Fruit fly (Drosophila melanogaster): Measurements from ENCODE around the gene Prps.

Gene Prps

dm6 chr3L:9744060-9744549, 47.6 kb upstream of the Prps start (continued):
- TF ChIP-seq BEAF-32 (GFP tag; optimal IDR thresholded peaks at IDR 0.05) = no peak
- TF ChIP-seq CG4404 (GFP tag; IDR thresholded peaks at IDR 0.05) = peak; percentile 69
- peak; percentile 86 for TF ChIP-seq CG8388 (GFP tag; optimal IDR thresholded peaks at IDR 0.05)
- TF ChIP-seq pzg (GFP tag; optimal IDR thresholded peaks at IDR 0.05) = no peak
- TF ChIP-seq CG7745 (tag; optimal IDR thresholded peaks at IDR 0.05) = no peak
- peak; percentile 10 for TF ChIP-seq Atf3 (GFP tag; optimal IDR thresholded peaks at IDR 0.05)
- TF ChIP-seq CG2120 (GFP tag; optimal IDR thresholded peaks at IDR 0.05) = peak; percentile 70
- peak; percentile 87 for TF ChIP-seq stc (GFP tag; IDR thresholded peaks at IDR 0.05)
- peak; percentile 87 for TF ChIP-seq CG31388 (GFP tag; optimal IDR thresholded peaks at IDR 0.05)
- peak; percentile 80 for TF ChIP-seq CG12659 (GFP tag; optimal IDR thresholded peaks at IDR 0.05)
- no peak for TF ChIP-seq Dll (GFP tag; IDR thresholded peaks at IDR 0.05; ENCODE audit: partially characterized antibody)
- TF ChIP-seq CG17186 (GFP tag; optimal IDR thresholded peaks at IDR 0.05) = peak; percentile 81
- peak; percentile 86 for TF ChIP-seq CG6683 (GFP tag; optimal IDR thresholded peaks at IDR 0.05)
- no peak for TF ChIP-seq lov (optimal IDR thresholded peaks at IDR 0.05)
- TF ChIP-seq lov (GFP tag; IDR thresholded peaks at IDR 0.05) = 0 out of 3 replicates have a peak, but pooled peaks have one; percentile 35
- peak; percentile 89 for TF ChIP-seq CG18599 (GFP tag; optimal IDR thresholded peaks at IDR 0.05)
- TF ChIP-seq Dad (GFP tag; optimal IDR thresholded peaks at IDR 0.05) = peak; percentile 51
- TF ChIP-seq CG12769 (tag; optimal IDR thresholded peaks at IDR 0.05) = no peak
- peak; percentile 81 for TF ChIP-seq CG12391 (tag; optimal IDR thresholded peaks at IDR 0.05)
- TF ChIP-seq Fer3 (tag; optimal IDR thresholded peaks at IDR 0.05) = peak; percentile 83
- TF ChIP-seq CG16779 (GFP tag; IDR thresholded peaks at IDR 0.05) = 0 out of 2 replicates have a peak, but pooled peaks have one; percentile 42
- 0 out of 2 replicates have a peak, but pooled peaks have one; percentile 5 for TF ChIP-seq aop (GFP tag; IDR thresholded peaks at IDR 0.05)
- TF ChIP-seq lbe (GFP tag; optimal IDR thresholded peaks at IDR 0.05) = peak; percentile 75
- no peak for TF ChIP-seq Trl (optimal IDR thresholded peaks at IDR 0.05)
- TF ChIP-seq Trl (GFP tag; optimal IDR thresholded peaks at IDR 0.05) = peak; percentile 82
- peak; percentile 52; the same call in 1 of the 2 replicates for TF ChIP-seq NFAT (GFP tag; IDR thresholded peaks at IDR 0.05)
- TF ChIP-seq B-H2 (GFP tag; optimal IDR thresholded peaks at IDR 0.05) = peak; percentile 13
- peak; percentile 53 for TF ChIP-seq CG13894 (tag; optimal IDR thresholded peaks at IDR 0.05)
- peak; percentile 68 for TF ChIP-seq caup (GFP tag; optimal IDR thresholded peaks at IDR 0.05; ENCODE audit: severe bottlenecking)
- peak; percentile 76 for TF ChIP-seq CG8359 (GFP tag; optimal IDR thresholded peaks at IDR 0.05; ENCODE audit: borderline replicate concordance)
- peak; percentile 72 for TF ChIP-seq fd3F (GFP tag; optimal IDR thresholded peaks at IDR 0.05)
- TF ChIP-seq ab (GFP tag; optimal IDR thresholded peaks at IDR 0.05) = no peak
- TF ChIP-seq jumu (GFP tag; optimal IDR thresholded peaks at IDR 0.05) = peak; percentile 75
- no peak for TF ChIP-seq CG15479 (GFP tag; optimal IDR thresholded peaks at IDR 0.05)
- peak; percentile 17 for TF ChIP-seq schlank (tag; optimal IDR thresholded peaks at IDR 0.05)
- TF ChIP-seq D19B (GFP tag; optimal IDR thresholded peaks at IDR 0.05) = peak; percentile 59
- no peak for TF ChIP-seq CG11398 (GFP tag; optimal IDR thresholded peaks at IDR 0.05)
- TF ChIP-seq Side (GFP tag; optimal IDR thresholded peaks at IDR 0.05) = peak; percentile 68
- no peak for TF ChIP-seq CG7963 (GFP tag; IDR thresholded peaks at IDR 0.05; ENCODE audit: partially characterized antibody)
- TF ChIP-seq sd (tag; optimal IDR thresholded peaks at IDR 0.05) = peak; percentile 27
- no peak for TF ChIP-seq hkb (optimal IDR thresholded peaks at IDR 0.05)
- peak; percentile 89 for TF ChIP-seq hkb (GFP tag; IDR thresholded peaks at IDR 0.05)
- TF ChIP-seq Max (GFP tag; optimal IDR thresholded peaks at IDR 0.05) = peak; percentile 93
- peak; percentile 79 for TF ChIP-seq esg (GFP tag; conservative IDR thresholded peaks at IDR 0.05)
- TF ChIP-seq sim (GFP tag; IDR thresholded peaks at IDR 0.05) = peak; percentile 78; the same call in 1 of the 2 replicates
- peak; percentile 80 for TF ChIP-seq gsb-n (tag; optimal IDR thresholded peaks at IDR 0.05)
- peak; percentile 25 for TF ChIP-seq Fer2 (tag; optimal IDR thresholded peaks at IDR 0.05)
- TF ChIP-seq CG16813 (GFP tag; IDR thresholded peaks at IDR 0.05; ENCODE audit: partially characterized antibody) = no peak
- TF ChIP-seq CG3847 (GFP tag; IDR thresholded peaks at IDR 0.05) = peak; percentile 77
- peak; percentile 66 for TF ChIP-seq Myb (GFP tag; optimal IDR thresholded peaks at IDR 0.05)

All from whole organism, embryonic.